Worm (Caenorhabditis elegans): Measurements from ENCODE around the gene C04E12.4.

DNA sequence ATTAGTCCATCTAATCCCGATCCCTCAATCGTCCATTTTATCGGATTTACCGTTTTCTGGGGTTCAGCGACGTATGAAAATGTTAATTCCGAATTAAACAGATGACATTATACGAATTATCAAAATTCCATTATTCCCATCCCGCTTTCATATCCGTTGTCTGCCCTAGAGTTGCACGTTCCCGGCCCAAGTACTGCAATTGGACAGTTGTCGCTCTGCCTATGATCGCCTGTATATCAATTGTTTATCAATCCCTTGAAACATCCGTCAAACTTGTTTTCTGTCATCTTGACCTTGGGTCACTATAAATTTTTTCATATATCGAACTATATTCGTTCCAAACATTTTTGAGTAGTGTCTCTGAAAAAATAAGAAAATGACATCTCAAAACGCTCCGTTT is 4.3 kb upstream of the C04E12.4 start, which contains the start of gene C04E12.5:
- TF ChIP-seq F13C5.2 (tag; optimal IDR thresholded peaks at IDR 0.05) (no peak), tra-4 (tag; optimal IDR thresholded peaks at IDR 0.05) (no peak), hnd-1 (tag; optimal IDR thresholded peaks at IDR 0.05) (no peak), ceh-36 (tag; optimal IDR thresholded peaks at IDR 0.05) (no peak), tbx-11 (GFP tag; IDR thresholded peaks at IDR 0.05) (no peak), tbx-37 (GFP tag; conservative IDR thresholded peaks at IDR 0.05) (no peak), flt-1 (GFP tag; IDR thresholded peaks at IDR 0.05) (no peak), hmbx-1 (tag; optimal IDR thresholded peaks at IDR 0.05) (no peak), ets-7 (tag; optimal IDR thresholded peaks at IDR 0.05) (no peak), hmg-4 (GFP tag; optimal IDR thresholded peaks at IDR 0.05) (no peak), ama-1 (optimal IDR thresholded peaks at IDR 0.05) (no peak), B0310.2 (tag; optimal IDR thresholded peaks at IDR 0.05) (no peak), sea-1 (GFP tag; conservative IDR thresholded peaks at IDR 0.05) (no peak)
